Worm (Caenorhabditis elegans) whole organism, mixed stage, embryonic: ENCODE measurements around the gene srz-78.

Experiments
- nhr-12 ChIP-seq: fragments of 150-350 bp; optimal IDR thresholded peaks from 2 replicates; lab custom pipeline; 2014; ENCODE audit warnings: missing biosample characterization, missing genetic modification characterization
- nhr-2 ChIP-seq: fragments of 150-350 bp; optimal IDR thresholded peaks from 2 replicates; lab custom pipeline; 2014; ENCODE audit warnings: missing biosample characterization, missing genetic modification characterization
- tbx-8 ChIP-seq: fragments of 200-800 bp; sonication (Bioruptor generic); optimal IDR thresholded peaks from 2 replicates; lab custom pipeline; 2018; ENCODE audit warnings: mild to moderate bottlenecking, missing genetic modification characterization, moderate library complexity, missing compliant biosample characterization
- unc-39 ChIP-seq: fragments of 150-350 bp; optimal IDR thresholded peaks from 2 replicates; lab custom pipeline; 2014; ENCODE audit warnings: missing biosample characterization, missing genetic modification characterization
- unc-62 ChIP-seq: fragments of 150-350 bp; optimal IDR thresholded peaks from 2 replicates; lab custom pipeline; 2014; ENCODE audit warnings: missing biosample characterization, missing genetic modification reagents, missing genetic modification characterization

DNA sequence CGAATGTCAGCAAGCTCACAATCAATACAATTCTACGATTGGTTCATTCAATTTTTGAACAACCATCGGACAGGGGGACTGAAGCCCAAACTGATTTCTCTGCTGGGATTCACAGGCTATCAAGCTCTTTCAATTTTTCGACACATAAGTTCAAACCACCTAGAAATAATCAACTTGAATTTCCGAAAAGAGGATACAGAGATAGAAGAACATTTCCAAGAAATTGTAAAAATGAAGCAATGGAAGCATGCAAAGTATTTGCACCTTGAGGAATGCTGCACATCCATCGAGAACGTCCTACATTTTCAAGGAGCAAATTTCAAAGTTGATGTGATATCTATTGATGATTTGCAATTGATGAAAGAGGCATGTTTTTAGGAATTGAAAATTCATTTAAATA, 23.8 kb upstream of the srz-78 start:
- no peak for TF ChIP-seq unc-62 (GFP tag; lab: Kevin White, UChicago)
- no peak for TF ChIP-seq nhr-2 (tag; lab: Kevin White, UChicago)
- no peak for TF ChIP-seq nhr-12 (tag; lab: Kevin White, UChicago)
- TF ChIP-seq unc-39 (tag; lab: Kevin White, UChicago): no peak
- no peak for TF ChIP-seq tbx-8
